Worm (Caenorhabditis elegans) whole organism, L4/young adult: ENCODE data around the gene asp-7.

Experiments used
- dao-5 ChIP-seq: sonication (generic microtip); optimal IDR thresholded peaks from 2 replicates; lab custom pipeline; 2016; ENCODE audit warnings: missing genotype, missing genetic modification characterization, moderate library complexity, missing compliant biosample characterization
- him-1 ChIP-seq: sonication (generic microtip); optimal IDR thresholded peaks from 2 replicates; lab custom pipeline; 2016; ENCODE audit warnings: missing genotype, missing genetic modification reagents, missing genetic modification characterization, missing compliant biosample characterization

ce11 chrV:2987407-2987806, 40.7 kb upstream of the asp-7 start, which contains the start of gene srh-85:
- TF ChIP-seq dao-5 (tag; lab: Kevin White, UChicago): no peak
- TF ChIP-seq him-1 (tag; lab: Kevin White, UChicago): no peak
